Worm (Caenorhabditis elegans): Measurements from ENCODE around the gene Y55F3BR.10.

Gene Y55F3BR.10

ce11 chrIV:796521-797073 is 35.6 kb upstream of the Y55F3BR.10 start, which contains the start of the genes F56B3.11 and ech-5 (continued):
- TF ChIP-seq ztf-25 (GFP tag; IDR thresholded peaks at IDR 0.05) (no peak), lin-54 (GFP tag; optimal IDR thresholded peaks at IDR 0.05) (peak; percentile 28), Y67H2A.10 (GFP tag; conservative IDR thresholded peaks at IDR 0.05) (no peak), nhr-27 (tag; optimal IDR thresholded peaks at IDR 0.05) (no peak), atf-7 (tag; optimal IDR thresholded peaks at IDR 0.05) (no peak), egrh-3 (GFP tag; IDR thresholded peaks at IDR 0.05) (peak; percentile 25; the same call in 1 of the 2 replicates), Y53F4B.3 (GFP tag; IDR thresholded peaks at IDR 0.05) (no peak), B0035.1 (tag; optimal IDR thresholded peaks at IDR 0.05) (no peak), Y95B8A.8 (GFP tag; IDR thresholded peaks at IDR 0.05) (0 out of 2 replicates have a peak, but pooled peaks have one; percentile 20), dpff-1 (tag; optimal IDR thresholded peaks at IDR 0.05) (no peak), ccch-3 (GFP tag; optimal IDR thresholded peaks at IDR 0.05) (peak; percentile 77), K11D2.4 (GFP tag; IDR thresholded peaks at IDR 0.05) (no peak), let-607 (tag; optimal IDR thresholded peaks at IDR 0.05) (peak in 1 of 2 experiments; percentile 64), lin-35 (GFP tag; optimal IDR thresholded peaks at IDR 0.05) (peak in 1 of 3 experiments; percentile 32), hmg-20 (GFP tag; IDR thresholded peaks at IDR 0.05) (no peak), F49E8.2 (tag; optimal IDR thresholded peaks at IDR 0.05; ENCODE audit: insufficient read depth) (no peak), unc-62 (GFP tag; optimal IDR thresholded peaks at IDR 0.05) (no peak), F23B12.7 (tag; optimal IDR thresholded peaks at IDR 0.05; ENCODE audit: insufficient read depth) (no peak), Y79H2A.3 (GFP tag; conservative IDR thresholded peaks at IDR 0.05) (no peak), hmg-1.2 (GFP tag; IDR thresholded peaks at IDR 0.05) (peak; percentile 47), snpc-4 (GFP tag; optimal IDR thresholded peaks at IDR 0.05) (no peak), snpc-4 (tag; optimal IDR thresholded peaks at IDR 0.05) (peak in 3 of 4 experiments; percentile 11 to 62 (median 35)), ama-1 (optimal IDR thresholded peaks at IDR 0.05) (no peak), ama-1 (GFP tag; optimal IDR thresholded peaks at IDR 0.05) (no peak), F37B4.10 (GFP tag; IDR thresholded peaks at IDR 0.05) (no peak), nhr-179 (tag; optimal IDR thresholded peaks at IDR 0.05) (no peak), ztf-18 (tag; optimal IDR thresholded peaks at IDR 0.05) (peak; percentile 2), nfya-1 (tag; optimal IDR thresholded peaks at IDR 0.05; ENCODE audit: borderline replicate concordance, insufficient read depth) (no peak), akir-1 (GFP tag; optimal IDR thresholded peaks at IDR 0.05) (no peak), Y56A3A.18 (GFP tag; IDR thresholded peaks at IDR 0.05) (no peak), F22D6.2 (tag; optimal IDR thresholded peaks at IDR 0.05) (no peak), zfh-2 (GFP tag; conservative IDR thresholded peaks at IDR 0.05) (no peak), nhr-120 (GFP tag; IDR thresholded peaks at IDR 0.05) (no peak), pbrm-1 (GFP tag; IDR thresholded peaks at IDR 0.05) (peak; percentile 33; the same call in 1 of the 2 replicates), B0019.2 (GFP tag; conservative IDR thresholded peaks at IDR 0.05) (no peak), sea-2 (GFP tag; IDR thresholded peaks at IDR 0.05) (no peak), ztf-3 (GFP tag; optimal IDR thresholded peaks at IDR 0.05) (no peak), F57C9.4 (tag; optimal IDR thresholded peaks at IDR 0.05) (no peak)

DNA sequence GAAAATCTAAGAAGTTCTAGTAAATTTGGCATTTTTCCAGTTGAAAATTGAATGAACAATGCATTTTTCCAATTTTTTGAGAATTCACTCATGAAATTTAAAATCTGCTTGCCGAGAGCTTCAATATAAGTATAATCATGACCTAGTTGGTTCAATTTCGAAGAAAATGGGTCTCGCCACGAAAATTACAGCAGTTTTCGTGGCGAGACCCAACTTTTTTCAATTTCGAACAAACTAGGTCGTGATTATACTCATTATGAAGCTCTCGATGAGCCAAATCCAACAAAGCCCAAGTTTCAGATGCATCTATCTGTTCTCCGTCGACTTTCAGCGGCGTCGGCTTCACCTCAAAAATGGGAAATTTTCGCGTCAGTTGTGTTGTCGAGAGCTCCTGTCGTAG is 31.7 kb upstream of the Y55F3BR.10 start, which contains the start of gene mrpl-46:
Gene mrpl-46 (plus strand): TSS at position 301 of the 400 bp plus-strand sequence.
- TF ChIP-seq Y53G8AR.9 (GFP tag; conservative IDR thresholded peaks at IDR 0.05), result no peak
- no peak for TF ChIP-seq sea-2 (GFP tag; IDR thresholded peaks at IDR 0.05)
- TF ChIP-seq cebp-2 (GFP tag; IDR thresholded peaks at IDR 0.05), result no peak
- TF ChIP-seq egrh-3 (GFP tag; IDR thresholded peaks at IDR 0.05), result no peak
- TF ChIP-seq Y67H2A.10 (GFP tag; conservative IDR thresholded peaks at IDR 0.05), result no peak
- no peak for TF ChIP-seq tlf-1 (GFP tag; optimal IDR thresholded peaks at IDR 0.05)
- TF ChIP-seq F22D6.2 (tag; optimal IDR thresholded peaks at IDR 0.05), result no peak
- no peak for TF ChIP-seq B0019.2 (GFP tag; conservative IDR thresholded peaks at IDR 0.05)
- no peak for TF ChIP-seq T07F8.4 (tag; optimal IDR thresholded peaks at IDR 0.05)
- no peak for TF ChIP-seq F49E8.2 (tag; optimal IDR thresholded peaks at IDR 0.05; ENCODE audit: insufficient read depth)
- no peak for TF ChIP-seq nfyb-1 (GFP tag; IDR thresholded peaks at IDR 0.05)
- no peak for TF ChIP-seq egl-44 (GFP tag; IDR thresholded peaks at IDR 0.05)
- no peak for TF ChIP-seq mel-28 (tag; optimal IDR thresholded peaks at IDR 0.05; ENCODE audit: borderline replicate concordance)
- TF ChIP-seq D2030.7 (GFP tag; IDR thresholded peaks at IDR 0.05), result no peak
- TF ChIP-seq snpc-3.4 (tag; optimal IDR thresholded peaks at IDR 0.05), result no peak
- no peak for TF ChIP-seq rpc-1 (optimal IDR thresholded peaks at IDR 0.05)
- no peak for TF ChIP-seq rpc-1 (tag; optimal IDR thresholded peaks at IDR 0.05)
